Worm (Caenorhabditis elegans) whole organism, late embryonic: ENCODE results near the gene ZK662.5.

Experiments
- C08G9.2 ChIP-seq: sonication (generic microtip); optimal IDR thresholded peaks from 2 replicates; lab custom pipeline; 2016; ENCODE audit warnings: mild to moderate bottlenecking, missing genetic modification characterization, moderate library complexity, missing compliant biosample characterization
- K02D7.2 ChIP-seq: sonication (generic microtip); optimal IDR thresholded peaks from 2 replicates; lab custom pipeline; 2017; ENCODE audit warnings: mild to moderate bottlenecking, missing genetic modification characterization, missing compliant biosample characterization
- Y22D7AL.16 ChIP-seq: sonication (generic microtip); optimal IDR thresholded peaks from 2 replicates; lab custom pipeline; 2016; ENCODE audit warnings: missing genetic modification characterization, missing compliant biosample characterization
- ama-1 ChIP-seq: fragments of 150-350 bp; optimal IDR thresholded peaks from 2 replicates; lab custom pipeline; 2014
- ceh-14 ChIP-seq: sonication (generic microtip); optimal IDR thresholded peaks from 2 replicates; lab custom pipeline; 2016; ENCODE audit warnings: missing genotype, missing genetic modification characterization, missing compliant biosample characterization
- ceh-19 ChIP-seq: fragments of 200-800 bp; sonication (Bioruptor generic); optimal IDR thresholded peaks from 2 replicates; lab custom pipeline; 2018; ENCODE audit warnings: mild to moderate bottlenecking, missing genetic modification characterization, missing compliant biosample characterization
- ceh-2 ChIP-seq: sonication (generic microtip); optimal IDR thresholded peaks from 2 replicates; lab custom pipeline; 2016; ENCODE audit warnings: missing genotype, missing genetic modification characterization, missing compliant biosample characterization
- ceh-22 ChIP-seq: sonication (generic microtip); optimal IDR thresholded peaks from 2 replicates; lab custom pipeline; 2017; ENCODE audit warnings: missing biosample characterization, missing genetic modification characterization
- ceh-30 ChIP-seq: fragments of 150-350 bp; optimal IDR thresholded peaks from 2 replicates; lab custom pipeline; 2014; ENCODE audit warnings: missing biosample characterization, missing genetic modification characterization
- ceh-45 ChIP-seq: fragments of 200-800 bp; sonication (Bioruptor generic); IDR thresholded peaks from 2 replicates; pipeline ENCODE4 v1.3.6; 2022; ENCODE audit warnings: missing genetic modification reagents, missing genetic modification characterization, missing compliant biosample characterization
- ceh-48 ChIP-seq: sonication (generic microtip); optimal IDR thresholded peaks from 2 replicates; lab custom pipeline; 2016; ENCODE audit warnings: missing genetic modification characterization, inconsistent platforms, missing compliant biosample characterization
- ceh-6 ChIP-seq: fragments of 200-800 bp; sonication (Bioruptor generic); optimal IDR thresholded peaks from 2 replicates; lab custom pipeline; 2018; ENCODE audit warnings: mild to moderate bottlenecking, missing genetic modification characterization, missing compliant biosample characterization
- che-1 ChIP-seq: sonication (generic microtip); optimal IDR thresholded peaks from 2 replicates; lab custom pipeline; 2016; ENCODE audit warnings: mild to moderate bottlenecking, missing genetic modification characterization, missing compliant biosample characterization
- dve-1 ChIP-seq: sonication (generic microtip); optimal IDR thresholded peaks from 2 replicates; lab custom pipeline; 2017; ENCODE audit warnings: antibody characterized with exemption, mild to moderate bottlenecking, missing genetic modification characterization, missing compliant biosample characterization
- elt-4 ChIP-seq: sonication (generic microtip); optimal IDR thresholded peaks from 2 replicates; lab custom pipeline; 2016; ENCODE audit warnings: missing genetic modification characterization, missing compliant biosample characterization
- ets-4 ChIP-seq: sonication (generic microtip); optimal IDR thresholded peaks from 2 replicates; lab custom pipeline; 2016; ENCODE audit warnings: missing genetic modification characterization, missing compliant biosample characterization
- eyg-1 ChIP-seq: sonication (generic microtip); optimal IDR thresholded peaks from 2 replicates; lab custom pipeline; 2016; ENCODE audit warnings: missing genotype, missing genetic modification characterization, missing compliant biosample characterization
- fax-1 ChIP-seq: sonication (generic microtip); optimal IDR thresholded peaks from 2 replicates; lab custom pipeline; 2016; ENCODE audit warnings: missing genotype, missing genetic modification characterization, missing compliant biosample characterization
- fkh-10 ChIP-seq: fragments of 150-350 bp; optimal IDR thresholded peaks from 2 replicates; lab custom pipeline; 2014; ENCODE audit warnings: missing biosample characterization, missing genetic modification reagents, missing genetic modification characterization
- fkh-6 ChIP-seq: sonication (generic microtip); optimal IDR thresholded peaks from 2 replicates; lab custom pipeline; 2016; ENCODE audit warnings: missing genetic modification characterization, missing compliant biosample characterization
- hlh-13 ChIP-seq: fragments of 200-800 bp; sonication (Bioruptor generic); optimal IDR thresholded peaks from 2 replicates; lab custom pipeline; 2018; ENCODE audit warnings: mild to moderate bottlenecking, missing genetic modification characterization, missing compliant biosample characterization
- hlh-15 ChIP-seq: sonication (generic microtip); optimal IDR thresholded peaks from 2 replicates; lab custom pipeline; 2016; ENCODE audit warnings: missing genetic modification characterization, missing compliant biosample characterization
- hlh-30 ChIP-seq: sonication (generic microtip); optimal IDR thresholded peaks from 2 replicates; lab custom pipeline; 2017; ENCODE audit warnings: antibody characterized with exemption, missing genetic modification characterization, missing compliant biosample characterization; ENCODE audit not compliant: insufficient read depth
- hlh-6 ChIP-seq: sonication (generic microtip); optimal IDR thresholded peaks from 2 replicates; lab custom pipeline; 2016; ENCODE audit warnings: missing genotype, missing genetic modification characterization, missing compliant biosample characterization
- hlh-8 ChIP-seq: sonication (generic microtip); optimal IDR thresholded peaks from 2 replicates; lab custom pipeline; 2016; ENCODE audit warnings: missing genotype, missing genetic modification characterization, missing compliant biosample characterization
- lin-11 ChIP-seq: fragments of 200-800 bp; sonication (Bioruptor generic); optimal IDR thresholded peaks from 2 replicates; lab custom pipeline; 2018; ENCODE audit warnings: mild to moderate bottlenecking, missing genetic modification characterization, missing compliant biosample characterization
- nfya-1 ChIP-seq: sonication (generic microtip); optimal IDR thresholded peaks from 2 replicates; lab custom pipeline; 2017; ENCODE audit warnings: missing genetic modification characterization, mild to moderate bottlenecking, missing compliant biosample characterization, antibody characterized with exemption, moderate library complexity
- nhr-11 ChIP-seq: fragments of 150-350 bp; optimal IDR thresholded peaks from 2 replicates; lab custom pipeline; 2014; ENCODE audit warnings: missing biosample characterization, missing genetic modification characterization
- nhr-232 ChIP-seq: sonication (generic microtip); optimal IDR thresholded peaks from 2 replicates; lab custom pipeline; 2016; ENCODE audit warnings: missing genetic modification characterization, missing compliant biosample characterization
- odd-2 ChIP-seq: sonication (generic microtip); optimal IDR thresholded peaks from 2 replicates; lab custom pipeline; 2017; ENCODE audit warnings: antibody characterized with exemption, mild to moderate bottlenecking, missing genetic modification characterization, missing compliant biosample characterization
- pax-1 ChIP-seq: fragments of 150-350 bp; optimal IDR thresholded peaks from 2 replicates; lab custom pipeline; 2014; ENCODE audit warnings: missing biosample characterization, missing genetic modification characterization
- pha-2 ChIP-seq: sonication (generic microtip); optimal IDR thresholded peaks from 2 replicates; lab custom pipeline; 2017; ENCODE audit warnings: mild to moderate bottlenecking, missing genetic modification characterization, missing compliant biosample characterization
- pha-4 ChIP-seq: fragments of 150-350 bp; optimal IDR thresholded peaks from 2 replicates; lab custom pipeline; 2018; ENCODE audit warnings: missing biosample characterization, missing genetic modification reagents, missing genetic modification characterization
- ref-2 ChIP-seq: sonication (generic microtip); optimal IDR thresholded peaks from 2 replicates; lab custom pipeline; 2016; ENCODE audit warnings: missing genetic modification characterization, missing compliant biosample characterization
- rnt-1 ChIP-seq: sonication (generic microtip); optimal IDR thresholded peaks from 2 replicates; lab custom pipeline; 2016; ENCODE audit warnings: missing genetic modification characterization, missing compliant biosample characterization
- sox-2 ChIP-seq: fragments of 200-800 bp; sonication (Bioruptor generic); IDR thresholded peaks from 2 replicates; pipeline ENCODE4 v1.3.6; 2022; ENCODE audit warnings: missing genetic modification reagents, missing genetic modification characterization, missing compliant biosample characterization
- sox-4 ChIP-seq: sonication (generic microtip); optimal IDR thresholded peaks from 2 replicates; lab custom pipeline; 2017; ENCODE audit warnings: mild to moderate bottlenecking, missing genetic modification characterization, inconsistent platforms, missing compliant biosample characterization
- tbx-2 ChIP-seq: sonication (generic microtip); optimal IDR thresholded peaks from 2 replicates; lab custom pipeline; 2016; ENCODE audit warnings: missing genetic modification characterization, missing compliant biosample characterization
- ttx-3 ChIP-seq: sonication (generic microtip); optimal IDR thresholded peaks from 2 replicates; lab custom pipeline; 2016; ENCODE audit warnings: missing genetic modification reagents, missing genetic modification characterization, missing compliant biosample characterization
- unc-42 ChIP-seq: sonication (generic microtip); optimal IDR thresholded peaks from 2 replicates; lab custom pipeline; 2016; ENCODE audit warnings: missing genotype, missing genetic modification characterization, missing compliant biosample characterization
- unc-55 ChIP-seq: sonication (generic microtip); optimal IDR thresholded peaks from 2 replicates; lab custom pipeline; 2017; ENCODE audit warnings: missing biosample characterization, missing genetic modification reagents, missing genetic modification characterization
- unc-86 ChIP-seq: sonication (generic microtip); optimal IDR thresholded peaks from 2 replicates; lab custom pipeline; 2016; ENCODE audit warnings: missing genetic modification characterization, missing compliant biosample characterization
- zip-5 ChIP-seq: sonication (generic microtip); optimal IDR thresholded peaks from 2 replicates; lab custom pipeline; 2016; ENCODE audit warnings: missing genetic modification characterization, missing compliant biosample characterization

The ZK662.5 gene

DNA sequence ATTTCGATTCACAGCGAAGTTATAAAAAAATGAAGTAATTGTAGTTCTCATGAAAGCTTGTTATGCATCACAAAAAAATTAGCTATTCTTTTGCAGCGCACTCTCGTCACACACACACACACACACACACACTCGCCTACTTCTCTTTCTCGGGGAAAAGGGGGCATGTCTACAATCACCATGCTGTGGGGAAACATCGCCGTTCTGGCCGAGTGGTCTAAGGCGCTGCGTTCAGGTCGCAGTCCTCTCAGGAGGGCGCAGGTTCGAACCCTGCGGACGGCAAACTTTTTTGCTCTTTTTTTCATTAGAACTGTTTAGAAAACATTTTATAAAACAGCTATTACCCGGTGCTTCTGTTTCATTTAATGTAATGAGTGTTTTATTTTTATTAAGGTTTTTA, 20.4 kb downstream of the ZK662.5 start (continued):
- TF ChIP-seq dve-1 (tag; lab: Kevin White, UChicago) (peak; percentile 60), C08G9.2 (peak; percentile 79), hlh-15 (tag; lab: Kevin White, UChicago) (peak; percentile 74), hlh-8 (tag; lab: Kevin White, UChicago) (peak; percentile 77), lin-11 (tag; lab: Kevin White, UChicago) (peak; percentile 83), hlh-13 (peak; percentile 71), che-1 (tag; lab: Kevin White, UChicago) (peak; percentile 91), ceh-2 (tag; lab: Kevin White, UChicago) (peak; percentile 79), pha-2 (tag; lab: Kevin White, UChicago) (peak; percentile 82), fkh-6 (tag; lab: Kevin White, UChicago) (peak; percentile 84), rnt-1 (tag; lab: Kevin White, UChicago) (peak; percentile 80), ceh-6 (GFP tag; lab: Kevin White, UChicago) (peak; percentile 85), odd-2 (peak; percentile 30), pha-4 (tag; lab: Kevin White, UChicago) (no peak), eyg-1 (tag; lab: Kevin White, UChicago) (peak; percentile 86), sox-4 (tag; lab: Kevin White, UChicago) (peak; percentile 91), K02D7.2 (tag; lab: Kevin White, UChicago) (peak; percentile 86), ama-1 (lab: Kevin White, UChicago) (no peak), unc-42 (tag; lab: Kevin White, UChicago) (peak; percentile 18), ceh-48 (tag; lab: Kevin White, UChicago) (peak; percentile 78), ceh-45 (GFP tag; lab: Robert Waterston, UW) (peak; percentile 93), nhr-232 (tag; lab: Kevin White, UChicago) (peak; percentile 80), nhr-11 (no peak), pax-1 (tag; lab: Kevin White, UChicago) (no peak), ceh-19 (peak; percentile 91), unc-86 (peak; percentile 79), ref-2 (peak; percentile 88), fkh-10 (GFP tag; lab: Kevin White, UChicago) (peak; percentile 65), ceh-30 (tag; lab: Kevin White, UChicago) (peak; percentile 39), unc-55 (GFP tag; lab: Kevin White, UChicago) (no peak), hlh-6 (tag; lab: Kevin White, UChicago) (peak; percentile 90), sox-2 (peak; percentile 90), ceh-14 (peak; percentile 84), tbx-2 (tag; lab: Kevin White, UChicago) (peak; percentile 86)

DNA sequence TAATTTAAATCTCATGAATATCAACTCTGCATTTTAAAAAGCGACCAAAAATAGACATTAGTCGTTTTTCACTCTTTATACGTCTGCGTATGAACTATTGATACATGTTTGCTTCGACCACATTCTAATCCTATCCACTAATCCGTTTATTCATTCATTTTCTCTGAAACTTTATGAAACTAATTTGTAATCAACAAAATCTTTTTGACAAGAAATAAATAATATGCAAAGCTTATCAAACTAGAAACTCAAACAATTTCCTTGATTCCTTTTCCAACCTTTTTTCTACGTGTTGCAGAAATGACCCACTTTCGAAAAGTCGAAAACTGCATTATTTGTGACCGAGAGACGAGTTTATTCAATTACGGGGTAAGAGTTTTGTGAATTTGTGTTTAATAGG, 20.9 kb downstream of the ZK662.5 start, which contains the start of gene nhr-255:
TSS of gene nhr-255 (plus strand) at position 301 of the 400 bp plus-strand sequence.
- TF ChIP-seq zip-5: no peak
- no peak for TF ChIP-seq hlh-30 (tag; lab: Kevin White, UChicago)
- no peak for TF ChIP-seq ama-1 (lab: Kevin White, UChicago)
- no peak for TF ChIP-seq fax-1 (tag; lab: Kevin White, UChicago)
- no peak for TF ChIP-seq fkh-6 (tag; lab: Kevin White, UChicago)
- no peak for TF ChIP-seq elt-4
- no peak for TF ChIP-seq unc-55 (GFP tag; lab: Kevin White, UChicago)
- TF ChIP-seq nfya-1 (tag; lab: Kevin White, UChicago): no peak
- no peak for TF ChIP-seq ttx-3 (tag; lab: Kevin White, UChicago)
- TF ChIP-seq tbx-2 (tag; lab: Kevin White, UChicago): no peak
- no peak for TF ChIP-seq K02D7.2 (tag; lab: Kevin White, UChicago)
- no peak for TF ChIP-seq ceh-22 (tag; lab: Kevin White, UChicago)
- no peak for TF ChIP-seq Y22D7AL.16
- TF ChIP-seq ets-4 (tag; lab: Kevin White, UChicago): no peak
- TF ChIP-seq, all 69 proteins: peak for 0
